Fruit fly (Drosophila melanogaster) whole organism, embryonic: ENCODE data around the gene msd1.
A peak's percentile ranks its signal among the peaks of the same experiment; 100 is the strongest.

ENCODE experiments used
- Antp ChIP-seq: fragments of 200-800 bp; sonication (Bioruptor generic); optimal IDR thresholded peaks from 3 replicates; lab custom pipeline; 2016; ENCODE audit warnings: missing biosample characterization, missing genetic modification characterization
- Atf6 ChIP-seq: fragments of 200-800 bp; sonication (Bioruptor generic); IDR thresholded peaks from 2 replicates; pipeline ENCODE4 v1.3.6; 2022; ENCODE audit warnings: missing biosample characterization, missing genetic modification characterization
- B-H1 ChIP-seq: fragments of 200-800 bp; sonication (Bioruptor generic); IDR thresholded peaks from 3 replicates; pipeline ENCODE4 v1.3.6; 2022; ENCODE audit warnings: missing biosample characterization, missing genetic modification characterization
- BEAF-32 ChIP-seq: fragments of 200-800 bp; sonication (Bioruptor generic); optimal IDR thresholded peaks from 3 replicates; lab custom pipeline; 2017; ENCODE audit warnings: missing biosample characterization, missing genetic modification characterization, mild to moderate bottlenecking, moderate library complexity, missing genetic modification reagents
- C15 ChIP-seq: fragments of 200-800 bp; sonication (Bioruptor generic); IDR thresholded peaks from 3 replicates; pipeline ENCODE4 v1.3.6; 2022; ENCODE audit warnings: missing biosample characterization, missing genetic modification characterization
- CG10431 ChIP-seq: fragments of 200-800 bp; sonication (Bioruptor generic); optimal IDR thresholded peaks from 3 replicates; lab custom pipeline; 2018; ENCODE audit warnings: missing biosample characterization, mild to moderate bottlenecking, missing genetic modification characterization
- CG10565 ChIP-seq: fragments of 200-800 bp; sonication (Bioruptor generic); optimal IDR thresholded peaks from 3 replicates; lab custom pipeline; 2016; ENCODE audit warnings: missing biosample characterization, mild to moderate bottlenecking, missing genetic modification characterization
- CG12219 ChIP-seq: fragments of 200-800 bp; sonication (Bioruptor generic); optimal IDR thresholded peaks from 3 replicates; lab custom pipeline; 2018; ENCODE audit warnings: missing biosample characterization, mild to moderate bottlenecking, missing genetic modification characterization
- CG13624 ChIP-seq: fragments of 200-800 bp; sonication (Bioruptor generic); optimal IDR thresholded peaks from 2 replicates; lab custom pipeline; 2016; ENCODE audit warnings: missing biosample characterization, missing genetic modification characterization
- CG13894 ChIP-seq: fragments of 200-800 bp; sonication (Bioruptor generic); optimal IDR thresholded peaks from 3 replicates; lab custom pipeline; 2018; ENCODE audit warnings: missing biosample characterization, mild to moderate bottlenecking, missing genetic modification characterization, moderate library complexity
- CG1529 ChIP-seq: fragments of 200-800 bp; sonication (Bioruptor generic); optimal IDR thresholded peaks from 3 replicates; lab custom pipeline; 2018; ENCODE audit warnings: missing biosample characterization, missing genetic modification characterization
- CG16813 ChIP-seq: fragments of 200-800 bp; sonication (Bioruptor generic); IDR thresholded peaks from 3 replicates; pipeline ENCODE4 v1.3.6; 2022; ENCODE audit warnings: missing biosample characterization, missing genetic modification characterization; ENCODE audit not compliant: partially characterized antibody
- CG16815 ChIP-seq: fragments of 200-800 bp; sonication (Bioruptor generic); optimal IDR thresholded peaks from 3 replicates; lab custom pipeline; 2017; ENCODE audit warnings: missing biosample characterization, mild to moderate bottlenecking, missing genetic modification characterization
- CG17385 ChIP-seq: fragments of 200-800 bp; sonication (Bioruptor generic); optimal IDR thresholded peaks from 3 replicates; lab custom pipeline; 2018; ENCODE audit warnings: missing biosample characterization, mild to moderate bottlenecking, missing genetic modification characterization
- CG17612 ChIP-seq: fragments of 200-800 bp; sonication (Bioruptor generic); IDR thresholded peaks from 2 replicates; pipeline ENCODE4 v1.3.6; 2022; ENCODE audit warnings: missing biosample characterization, missing genetic modification characterization
- CG2199 ChIP-seq: fragments of 200-800 bp; sonication (Bioruptor generic); IDR thresholded peaks from 3 replicates; pipeline ENCODE4 v1.3.6; 2022; ENCODE audit warnings: missing biosample characterization, missing genetic modification characterization
- CG3065 ChIP-seq: fragments of 200-800 bp; sonication (Bioruptor generic); optimal IDR thresholded peaks from 2 replicates; lab custom pipeline; 2016; ENCODE audit warnings: missing biosample characterization, missing genetic modification characterization
- CG31388 ChIP-seq: fragments of 200-800 bp; sonication (Bioruptor generic); optimal IDR thresholded peaks from 2 replicates; lab custom pipeline; 2016; ENCODE audit warnings: missing biosample characterization, missing genetic modification characterization
- CG32772 ChIP-seq: fragments of 200-800 bp; sonication (Bioruptor generic); IDR thresholded peaks from 2 replicates; pipeline ENCODE4 v1.3.6; 2022; ENCODE audit warnings: missing biosample characterization, missing genetic modification characterization
- CG3726 ChIP-seq: fragments of 200-800 bp; sonication (Bioruptor generic); IDR thresholded peaks from 3 replicates; pipeline ENCODE4, ENCODE4 v1.3.6; 2022; ENCODE audit warnings: missing biosample characterization, missing genetic modification characterization
- CG4617 ChIP-seq: fragments of 200-800 bp; sonication (Bioruptor generic); optimal IDR thresholded peaks from 3 replicates; lab custom pipeline; 2016; ENCODE audit warnings: missing biosample characterization, missing genetic modification characterization, borderline replicate concordance
- CG5245 ChIP-seq: fragments of 200-800 bp; sonication (Bioruptor generic); optimal IDR thresholded peaks from 3 replicates; lab custom pipeline; 2016; ENCODE audit warnings: missing biosample characterization, missing genetic modification characterization
- CG7372 ChIP-seq: fragments of 200-800 bp; sonication (Bioruptor generic); IDR thresholded peaks from 2 replicates; pipeline ENCODE4 v1.3.6; 2022; ENCODE audit warnings: missing biosample characterization, missing genetic modification characterization
- CG8359 ChIP-seq: fragments of 200-800 bp; sonication (Bioruptor generic); optimal IDR thresholded peaks from 2 replicates; lab custom pipeline; 2017; ENCODE audit warnings: missing biosample characterization, mild to moderate bottlenecking, missing genetic modification characterization, borderline replicate concordance
- CG8478 ChIP-seq: fragments of >200 bp; optimal IDR thresholded peaks from 2 replicates; lab custom pipeline; 2018
- CG9609 ChIP-seq: fragments of 200-800 bp; sonication (Bioruptor generic); optimal IDR thresholded peaks from 3 replicates; lab custom pipeline; 2016; ENCODE audit warnings: missing biosample characterization, missing genetic modification characterization
- CTCF ChIP-seq: fragments of 200-800 bp; sonication (Bioruptor generic); optimal IDR thresholded peaks from 2 replicates; lab custom pipeline; 2017; ENCODE audit warnings: missing biosample characterization, mild to moderate bottlenecking, missing genetic modification characterization, moderate library complexity
- CkIIα-i1 ChIP-seq: fragments of 200-800 bp; sonication (Bioruptor generic); IDR thresholded peaks from 2 replicates; pipeline ENCODE4 v1.3.6; 2022; ENCODE audit warnings: missing biosample characterization, missing genetic modification characterization
- E2f2 ChIP-seq: fragments of 200-800 bp; sonication (Bioruptor generic); IDR thresholded peaks from 2 replicates; pipeline ENCODE4 v1.3.6; 2022; ENCODE audit warnings: missing biosample characterization, missing genetic modification characterization
- Fer2 ChIP-seq: fragments of 200-800 bp; sonication (Bioruptor generic); optimal IDR thresholded peaks from 2 replicates; lab custom pipeline; 2018; ENCODE audit warnings: missing biosample characterization, mild to moderate bottlenecking, missing genetic modification characterization, moderate library complexity
- GATAe ChIP-seq: fragments of 200-800 bp; sonication (Bioruptor generic); conservative IDR thresholded peaks from 2 replicates; pipeline ENCODE4 v1.3.6; 2022; ENCODE audit warnings: missing biosample characterization, missing genetic modification characterization
- HLH3B ChIP-seq: fragments of 200-800 bp; sonication (Bioruptor generic); IDR thresholded peaks from 2 replicates; pipeline ENCODE4 v1.3.6; 2022; ENCODE audit warnings: missing biosample characterization, missing genetic modification characterization
- MTF-1 ChIP-seq: fragments of 200-800 bp; sonication (Bioruptor generic); optimal IDR thresholded peaks from 2 replicates; lab custom pipeline; 2018; ENCODE audit warnings: missing biosample characterization, mild to moderate bottlenecking, missing genetic modification characterization, borderline replicate concordance
- Optix ChIP-seq: fragments of 200-800 bp; sonication (Bioruptor generic); IDR thresholded peaks from 3 replicates; pipeline ENCODE4 v1.3.6; 2022; ENCODE audit warnings: missing biosample characterization, missing genetic modification characterization
- Rx ChIP-seq: fragments of 200-800 bp; sonication (Bioruptor generic); IDR thresholded peaks from 2 replicates; pipeline ENCODE4 v1.3.6; 2022; ENCODE audit warnings: missing biosample characterization, missing genetic modification characterization
- Usf ChIP-seq: fragments of 200-800 bp; sonication (Bioruptor generic); optimal IDR thresholded peaks from 2 replicates; lab custom pipeline; 2017; ENCODE audit warnings: missing genotype, missing biosample characterization, missing genetic modification characterization
- bowl ChIP-seq: fragments of 200-800 bp; sonication (Bioruptor generic); IDR thresholded peaks from 2 replicates; pipeline ENCODE4 v1.3.6; 2022; ENCODE audit warnings: missing biosample characterization, missing genetic modification characterization
- chm ChIP-seq: fragments of 200-800 bp; sonication (Bioruptor generic); IDR thresholded peaks from 2 replicates; pipeline ENCODE4 v1.3.6; 2022; ENCODE audit warnings: missing biosample characterization, missing genetic modification characterization
- crc ChIP-seq: fragments of 200-800 bp; sonication (Bioruptor generic); optimal IDR thresholded peaks from 2 replicates; lab custom pipeline; 2016; ENCODE audit warnings: missing biosample characterization, missing genetic modification characterization
- en ChIP-seq: fragments of 200-800 bp; sonication (Bioruptor generic); optimal IDR thresholded peaks from 2 replicates; lab custom pipeline; 2016; ENCODE audit warnings: missing biosample characterization, missing genetic modification characterization
- eve ChIP-seq, 2 experiments: fragments of >200 bp; optimal IDR thresholded peaks; 2 replicates each; lab custom pipeline; 2017; ENCODE audit warnings: missing biosample characterization in 2 of 2, missing genetic modification characterization in 2 of 2
- gcm2 ChIP-seq: fragments of 200-800 bp; sonication (Bioruptor generic); optimal IDR thresholded peaks from 2 replicates; lab custom pipeline; 2016; ENCODE audit warnings: missing biosample characterization, missing genetic modification characterization
- hb ChIP-seq: fragments of 200-800 bp; sonication (Bioruptor generic); IDR thresholded peaks from 3 replicates; pipeline ENCODE4 v1.3.6; 2022; ENCODE audit warnings: missing biosample characterization, missing genetic modification characterization; ENCODE audit not compliant: partially characterized antibody
- kah ChIP-seq: fragments of 200-800 bp; sonication (Bioruptor generic); optimal IDR thresholded peaks from 2 replicates; lab custom pipeline; 2018; ENCODE audit warnings: missing biosample characterization, mild to moderate bottlenecking, missing genetic modification characterization
- knrl ChIP-seq: fragments of 200-800 bp; sonication (Bioruptor generic); IDR thresholded peaks from 3 replicates; pipeline ENCODE4 v1.3.6; 2022; ENCODE audit warnings: missing biosample characterization, missing genetic modification characterization; ENCODE audit not compliant: partially characterized antibody
- maf-S ChIP-seq: fragments of 200-800 bp; sonication (Bioruptor generic); optimal IDR thresholded peaks from 2 replicates; lab custom pipeline; 2016; ENCODE audit warnings: missing biosample characterization, missing genetic modification characterization
- sob ChIP-seq: fragments of 200-800 bp; sonication (Bioruptor generic); IDR thresholded peaks from 2 replicates; pipeline ENCODE4 v1.3.6; 2022; ENCODE audit warnings: missing biosample characterization, missing genetic modification characterization
- ssp ChIP-seq: fragments of 200-800 bp; sonication (Bioruptor generic); IDR thresholded peaks from 2 replicates; pipeline ENCODE4 v1.3.6; 2022; ENCODE audit warnings: missing biosample characterization, missing genetic modification characterization
- tap ChIP-seq: fragments of 200-800 bp; optimal IDR thresholded peaks from 3 replicates; lab custom pipeline; 2019; ENCODE audit warnings: missing biosample characterization, mild to moderate bottlenecking, missing genetic modification characterization, moderate library complexity
- ttk ChIP-seq: fragments of 200-800 bp; sonication (Bioruptor generic); IDR thresholded peaks from 2 replicates; pipeline ENCODE4 v2.1.2; 2022; ENCODE audit warnings: missing biosample characterization, missing genetic modification characterization
- tup ChIP-seq: fragments of 200-800 bp; sonication (Bioruptor generic); optimal IDR thresholded peaks from 2 replicates; lab custom pipeline; 2016; ENCODE audit warnings: missing biosample characterization, mild to moderate bottlenecking, missing genetic modification characterization, moderate library complexity
- vfl ChIP-seq: fragments of 200-800 bp; sonication (Bioruptor generic); optimal IDR thresholded peaks from 2 replicates; lab custom pipeline; 2016; ENCODE audit warnings: missing biosample characterization, missing genetic modification characterization
- wdn ChIP-seq: fragments of 200-800 bp; sonication (Bioruptor generic); IDR thresholded peaks from 2 replicates; pipeline ENCODE4 v1.3.6; 2022; ENCODE audit warnings: missing biosample characterization, missing genetic modification characterization

Gene msd1

DNA sequence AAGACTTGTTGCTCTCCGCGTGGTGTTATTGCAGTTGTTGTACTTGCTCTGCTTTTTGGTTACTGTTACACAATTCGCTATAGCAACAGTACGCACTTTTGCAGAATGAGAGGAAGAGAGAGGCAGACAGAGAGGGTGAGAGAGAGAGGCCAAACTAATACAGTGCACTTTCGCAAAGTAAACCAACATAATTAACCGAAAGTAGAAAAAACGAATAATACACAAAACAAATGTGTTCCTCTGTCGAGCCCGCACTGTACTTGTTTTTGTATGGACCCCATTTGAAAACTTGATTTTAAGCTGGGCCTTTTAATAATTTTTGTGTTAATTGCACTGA is 3.9 kb downstream of the msd1 start (continued):
- TF ChIP-seq CG4617 (GFP tag; lab: Kevin White, UChicago): no peak
- TF ChIP-seq CG16815 (GFP tag; lab: Kevin White, UChicago): no peak
- no peak for TF ChIP-seq C15 (GFP tag; lab: Robert Waterston, UW)
- no peak for TF ChIP-seq gcm2 (GFP tag; lab: Kevin White, UChicago)
- TF ChIP-seq kah (GFP tag; lab: Kevin White, UChicago): peak; percentile 42
- no peak for TF ChIP-seq CG10431
- no peak for TF ChIP-seq CG16813 (GFP tag; lab: Robert Waterston, UW)
- TF ChIP-seq BEAF-32 (GFP tag; lab: Kevin White, UChicago): no peak
- peak; percentile 61; the same call in 1 of the 2 replicates for TF ChIP-seq Rx
- TF ChIP-seq CG10565 (GFP tag; lab: Kevin White, UChicago): no peak
- TF ChIP-seq hb (GFP tag; lab: Robert Waterston, UW): no peak
- TF ChIP-seq Atf6 (GFP tag; lab: Robert Waterston, UW): peak; percentile 64; the same call in 1 of the 2 replicates
- peak; percentile 33; the same call in 1 of the 2 replicates for TF ChIP-seq CG32772 (GFP tag; lab: Robert Waterston, UW)
- peak; percentile 29 for TF ChIP-seq CG17385
- no peak for TF ChIP-seq CG3726 (GFP tag; lab: Robert Waterston, UW)
- no peak for TF ChIP-seq Optix (GFP tag; lab: Robert Waterston, UW)
- no peak for TF ChIP-seq eve (GFP tag; optimal IDR thresholded peaks at IDR 0.05; lab: Kevin White, UChicago)
- no peak for TF ChIP-seq en (GFP tag; lab: Kevin White, UChicago)
- no peak for TF ChIP-seq Usf
- no peak for TF ChIP-seq CG12219
- TF ChIP-seq Antp (GFP tag; lab: Kevin White, UChicago): peak; percentile 40
- TF ChIP-seq chm (GFP tag; lab: Robert Waterston, UW): no peak; the same call in 1 of the 2 replicates
- TF ChIP-seq maf-S (GFP tag; lab: Kevin White, UChicago): no peak
- TF ChIP-seq ssp (GFP tag; lab: Robert Waterston, UW): no peak
- TF ChIP-seq CkIIα-i1 (GFP tag; lab: Robert Waterston, UW): no peak
- no peak for TF ChIP-seq CG8359 (GFP tag; lab: Kevin White, UChicago)
- no peak for TF ChIP-seq vfl (GFP tag; lab: Kevin White, UChicago)
- peak; percentile 35 for TF ChIP-seq CG5245 (GFP tag; lab: Kevin White, UChicago)
- TF ChIP-seq tap (tag; lab: Kevin White, UChicago): no peak
- peak; percentile 47; the same call in 1 of the 2 replicates for TF ChIP-seq HLH3B (GFP tag; lab: Robert Waterston, UW)
- TF ChIP-seq B-H1 (GFP tag; lab: Robert Waterston, UW): peak; percentile 55; the same call in 1 of the 3 replicates
- TF ChIP-seq Fer2 (tag; lab: Kevin White, UChicago): no peak
- peak; percentile 49; the same call in 1 of the 2 replicates for TF ChIP-seq bowl (GFP tag; lab: Robert Waterston, UW)
- no peak for TF ChIP-seq CG9609 (GFP tag; lab: Kevin White, UChicago)
- TF ChIP-seq crc (GFP tag; lab: Kevin White, UChicago): peak; percentile 19
- TF ChIP-seq CTCF: no peak
- TF ChIP-seq CG13624 (GFP tag; lab: Kevin White, UChicago): peak; percentile 69
- no peak for TF ChIP-seq CG8478
- no peak for TF ChIP-seq CG3065 (GFP tag; lab: Kevin White, UChicago)
- TF ChIP-seq MTF-1 (GFP tag; lab: Kevin White, UChicago): no peak
- TF ChIP-seq CG17612 (GFP tag; lab: Robert Waterston, UW): 0 out of 2 replicates have a peak, but pooled peaks have one; percentile 29
- 0 out of 2 replicates have a peak, but pooled peaks have one; percentile 9 for TF ChIP-seq wdn (GFP tag; lab: Robert Waterston, UW)
- TF ChIP-seq tup (GFP tag; lab: Kevin White, UChicago): no peak
- TF ChIP-seq E2f2 (GFP tag; lab: Robert Waterston, UW): peak; percentile 37; the same call in 1 of the 2 replicates
- no peak for TF ChIP-seq GATAe (GFP tag; lab: Robert Waterston, UW)
- peak; percentile 19 for TF ChIP-seq CG13894 (tag; lab: Kevin White, UChicago)
- no peak for TF ChIP-seq CG31388 (GFP tag; lab: Kevin White, UChicago)
- TF ChIP-seq CG7372: no peak
- no peak for TF ChIP-seq CG1529 (GFP tag; lab: Kevin White, UChicago)
- no peak for TF ChIP-seq knrl (GFP tag; lab: Robert Waterston, UW)
- peak; percentile 72 for TF ChIP-seq sob (GFP tag; lab: Robert Waterston, UW)
- TF ChIP-seq CG2199: no peak
- TF ChIP-seq ttk: peak; percentile 60
